Worm (Caenorhabditis elegans): ENCODE measurements around the gene F33G12.6.
A peak's percentile ranks its signal among the peaks of the same experiment; 100 is the strongest.

The F33G12.6 gene

DNA sequence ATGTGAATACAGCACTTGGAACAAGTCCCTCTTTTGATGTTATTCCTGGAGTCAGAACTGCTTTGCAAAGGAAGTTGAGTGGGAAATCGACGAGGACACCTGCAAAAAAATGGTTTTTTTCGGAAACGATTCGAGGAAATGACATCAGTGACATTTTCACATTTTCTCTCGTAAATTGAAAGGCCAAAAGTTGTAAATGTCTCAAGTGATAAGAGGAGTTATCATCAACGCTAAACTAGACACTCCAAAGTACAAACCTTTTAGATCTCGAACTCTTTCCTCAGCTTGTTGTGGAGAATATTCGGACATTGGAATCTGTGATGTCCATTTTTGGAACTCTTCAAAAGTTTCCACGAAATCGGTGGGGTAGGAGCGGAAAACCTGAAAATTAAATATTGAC is 34.5 kb downstream of the F33G12.6 start:
- TF ChIP-seq elt-2 (tag; optimal IDR thresholded peaks at IDR 0.05) (peak; percentile 79), elt-3 (tag; optimal IDR thresholded peaks at IDR 0.05) (no peak)

DNA sequence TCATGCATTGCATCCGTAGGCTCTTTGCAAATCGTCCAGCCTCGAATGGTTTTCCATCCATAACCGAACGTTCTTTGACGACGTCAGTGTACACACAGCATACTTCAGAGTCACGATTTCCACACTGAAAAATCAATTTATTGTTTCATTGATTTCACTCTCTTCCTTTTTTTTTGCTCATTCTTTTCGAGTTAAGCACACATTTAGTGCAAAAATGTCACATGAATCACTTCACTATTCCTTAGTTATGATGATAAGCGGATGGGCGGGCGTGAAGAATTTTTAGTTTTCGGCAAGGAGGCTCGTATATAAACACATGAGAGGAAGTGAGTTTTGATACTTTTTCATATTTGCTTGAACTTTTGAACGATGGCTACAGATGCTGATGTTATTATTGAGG is 35.7 kb downstream of the F33G12.6 start, which contains the start of gene txt-9:
Gene txt-9 (plus strand): TSS at position 336 of the 400 bp plus-strand sequence.
- TF ChIP-seq ztf-11 (tag; optimal IDR thresholded peaks at IDR 0.05) (no peak), elt-2 (tag; optimal IDR thresholded peaks at IDR 0.05) (peak; percentile 73)

DNA sequence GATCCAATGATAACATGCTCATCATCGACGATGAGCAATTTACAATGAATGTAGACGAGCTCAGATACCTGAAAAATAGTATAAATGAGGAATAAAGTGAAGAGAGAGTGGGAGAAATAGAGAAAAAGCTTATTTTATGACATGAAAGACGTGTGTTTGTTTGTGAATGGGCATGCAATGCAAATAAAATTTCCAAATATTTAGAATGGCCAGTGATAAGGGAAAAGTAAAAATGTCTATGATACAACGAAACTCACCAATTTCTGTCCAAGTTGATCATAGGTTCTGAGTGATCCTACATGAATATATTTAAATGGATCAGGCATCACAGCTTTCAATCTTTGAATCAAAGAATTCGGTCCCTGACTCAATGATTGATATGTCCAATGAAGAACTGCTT is 36.4 kb downstream of the F33G12.6 start:
- no peak for TF ChIP-seq fkh-2 (tag; optimal IDR thresholded peaks at IDR 0.05)
- TF ChIP-seq nhr-11 (tag; optimal IDR thresholded peaks at IDR 0.05), result no peak
- TF ChIP-seq pqm-1 (tag; optimal IDR thresholded peaks at IDR 0.05), result peak; percentile 13
- TF ChIP-seq ceh-16 (tag; optimal IDR thresholded peaks at IDR 0.05), result no peak
- peak; percentile 52 for TF ChIP-seq pha-4 (tag; optimal IDR thresholded peaks at IDR 0.05)
- TF ChIP-seq eor-1 (tag; optimal IDR thresholded peaks at IDR 0.05), result no peak
- no peak for TF ChIP-seq snpc-4 (tag; optimal IDR thresholded peaks at IDR 0.05)
- TF ChIP-seq ceh-82 (tag; optimal IDR thresholded peaks at IDR 0.05), result no peak
- TF ChIP-seq egl-5 (tag; optimal IDR thresholded peaks at IDR 0.05), result no peak
- TF ChIP-seq mml-1 (tag; optimal IDR thresholded peaks at IDR 0.05), result no peak
- TF ChIP-seq hmg-11 (tag; optimal IDR thresholded peaks at IDR 0.05), result no peak
- TF ChIP-seq lin-39 (tag; optimal IDR thresholded peaks at IDR 0.05), result no peak
- no peak for TF ChIP-seq ztf-4 (tag; optimal IDR thresholded peaks at IDR 0.05)
- TF ChIP-seq aly-2 (tag; optimal IDR thresholded peaks at IDR 0.05), result no peak
- no peak for TF ChIP-seq lsy-12 (tag; optimal IDR thresholded peaks at IDR 0.05)
- no peak for TF ChIP-seq nfya-1 (tag; optimal IDR thresholded peaks at IDR 0.05; ENCODE audit: insufficient read depth)
- TF ChIP-seq nhr-23 (tag; optimal IDR thresholded peaks at IDR 0.05), result no peak
- TF ChIP-seq tbx-2 (tag; optimal IDR thresholded peaks at IDR 0.05), result no peak
- TF ChIP-seq elt-2 (tag; optimal IDR thresholded peaks at IDR 0.05), result peak; percentile 88

DNA sequence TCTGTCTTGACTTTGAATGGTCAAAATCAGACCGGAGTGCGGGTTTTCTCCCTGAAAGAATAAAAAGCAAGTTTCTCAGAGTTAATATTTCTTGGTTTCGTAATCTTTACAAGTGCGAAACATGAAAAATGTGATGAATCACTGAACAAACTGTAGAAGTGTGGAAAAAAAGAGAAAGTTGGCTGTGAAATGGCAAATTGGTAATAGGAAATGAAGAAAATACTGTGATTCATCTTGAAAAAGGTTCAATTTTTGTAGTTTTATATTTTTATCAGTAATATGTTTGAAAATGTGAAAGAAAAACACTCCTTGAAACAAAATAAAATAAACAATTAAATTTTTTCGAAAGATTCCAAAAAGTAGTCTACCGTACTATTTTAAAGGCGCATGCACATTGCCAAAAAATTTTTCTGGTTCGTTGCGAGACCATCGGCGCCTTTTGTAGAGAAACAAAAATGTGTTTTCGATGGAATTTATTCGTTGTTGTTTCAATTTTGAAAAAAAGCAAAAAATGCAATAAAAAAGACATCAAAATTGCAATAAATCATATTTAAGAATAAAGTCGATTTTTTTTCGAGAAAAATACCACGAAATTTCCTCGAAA is 42.0 kb downstream of the F33G12.6 start, which contains the start of gene pld-1:
Gene pld-1 (minus strand): TSS at position 51 of the 604 bp plus-strand sequence.
- TF ChIP-seq ceh-28 (tag; optimal IDR thresholded peaks at IDR 0.05) (no peak), lin-15B (tag; optimal IDR thresholded peaks at IDR 0.05) (no peak), fos-1 (tag; optimal IDR thresholded peaks at IDR 0.05) (no peak), eor-1 (tag; optimal IDR thresholded peaks at IDR 0.05) (no peak), egl-5 (tag; optimal IDR thresholded peaks at IDR 0.05) (no peak), nhr-43 (tag; optimal IDR thresholded peaks at IDR 0.05; ENCODE audit: poor library complexity, severe bottlenecking) (no peak), ztf-4 (tag; optimal IDR thresholded peaks at IDR 0.05) (no peak), hmg-11 (tag; optimal IDR thresholded peaks at IDR 0.05) (no peak), nhr-76 (tag; optimal IDR thresholded peaks at IDR 0.05) (no peak), aly-2 (tag; optimal IDR thresholded peaks at IDR 0.05) (no peak), ama-1 (optimal IDR thresholded peaks at IDR 0.05) (no peak), elt-1 (tag; optimal IDR thresholded peaks at IDR 0.05) (no peak), sea-2 (GFP tag; optimal IDR thresholded peaks at IDR 0.05) (no peak), pha-4 (tag; optimal IDR thresholded peaks at IDR 0.05) (no peak), lin-39 (tag; optimal IDR thresholded peaks at IDR 0.05) (no peak), elt-3 (tag; optimal IDR thresholded peaks at IDR 0.05) (no peak), jun-1 (tag; optimal IDR thresholded peaks at IDR 0.05) (no peak), snpc-4 (tag; optimal IDR thresholded peaks at IDR 0.05) (no peak), nhr-11 (tag; optimal IDR thresholded peaks at IDR 0.05) (no peak), ZK546.5 (tag; optimal IDR thresholded peaks at IDR 0.05) (no peak)

DNA sequence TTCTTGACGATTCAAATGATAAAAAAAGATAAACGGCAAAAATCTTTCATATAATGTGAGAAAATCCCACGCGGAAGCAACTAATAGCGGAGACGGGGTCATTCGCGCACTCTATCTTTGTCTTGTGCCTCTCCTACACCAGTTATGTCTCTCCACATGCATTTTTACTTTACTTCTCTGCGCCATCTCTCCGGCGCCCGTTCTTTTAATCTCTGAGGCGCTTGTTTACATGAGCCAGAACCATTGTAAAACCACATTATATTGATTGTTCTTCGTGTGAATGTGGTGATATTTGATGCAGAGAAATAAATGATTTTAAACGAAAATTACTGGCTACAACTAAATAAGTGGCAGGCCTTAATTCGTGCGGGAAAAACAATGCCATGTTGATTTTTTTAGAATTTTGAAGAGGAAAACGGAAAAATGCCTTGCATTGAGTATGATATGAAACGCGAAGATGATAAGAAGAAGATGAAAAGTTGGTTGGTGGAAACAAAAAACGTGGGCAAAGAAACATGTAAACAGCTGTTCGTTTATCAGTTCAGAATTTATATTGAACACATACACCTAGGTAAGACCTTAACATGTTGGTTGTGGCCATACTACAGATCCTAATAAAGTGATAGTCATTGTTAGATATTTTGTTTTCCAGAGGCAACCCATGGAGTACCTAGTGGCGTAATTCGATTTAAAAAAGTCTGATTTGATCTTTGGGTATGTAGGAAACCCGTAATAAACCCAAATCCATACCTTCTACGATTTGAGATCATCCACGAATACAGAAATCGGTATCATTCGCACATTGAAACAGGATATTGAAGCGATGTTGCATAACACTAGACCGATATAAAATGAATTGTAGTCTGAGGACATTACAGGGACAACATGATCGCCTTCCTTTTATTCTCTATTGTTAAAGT is 42.9 kb downstream of the F33G12.6 start, which contains the start of gene C04G6.2:
Gene C04G6.2 (plus strand): TSS at position 870 of the 920 bp plus-strand sequence.
- no peak for TF ChIP-seq ceh-82 (tag; optimal IDR thresholded peaks at IDR 0.05)
- TF ChIP-seq nhr-11 (tag; optimal IDR thresholded peaks at IDR 0.05), result no peak
- TF ChIP-seq pqm-1 (tag; optimal IDR thresholded peaks at IDR 0.05), result peak; percentile 59
- TF ChIP-seq nhr-25 (tag; optimal IDR thresholded peaks at IDR 0.05), result peak; percentile 52
- TF ChIP-seq unc-62 (GFP tag; optimal IDR thresholded peaks at IDR 0.05), result no peak
- TF ChIP-seq elt-3 (tag; optimal IDR thresholded peaks at IDR 0.05), result no peak
- peak; percentile 51 for TF ChIP-seq nhr-43 (tag; optimal IDR thresholded peaks at IDR 0.05; ENCODE audit: poor library complexity, severe bottlenecking)
- TF ChIP-seq ceh-16 (tag; optimal IDR thresholded peaks at IDR 0.05), result no peak
- TF ChIP-seq jun-1 (tag; optimal IDR thresholded peaks at IDR 0.05), result no peak
- peak; percentile 95 for TF ChIP-seq elt-2 (tag; optimal IDR thresholded peaks at IDR 0.05)
- TF ChIP-seq skn-1 (tag; optimal IDR thresholded peaks at IDR 0.05), result no peak
- no peak for TF ChIP-seq fos-1 (tag; optimal IDR thresholded peaks at IDR 0.05)
- TF ChIP-seq fkh-2 (tag; optimal IDR thresholded peaks at IDR 0.05), result peak; percentile 97
- peak; percentile 61 for TF ChIP-seq lin-39 (tag; optimal IDR thresholded peaks at IDR 0.05)
- no peak for TF ChIP-seq sea-2 (GFP tag; optimal IDR thresholded peaks at IDR 0.05)
- peak; percentile 39 for TF ChIP-seq ceh-28 (tag; optimal IDR thresholded peaks at IDR 0.05)
- TF ChIP-seq unc-39 (tag; optimal IDR thresholded peaks at IDR 0.05), result no peak
- TF ChIP-seq ceh-9 (tag; optimal IDR thresholded peaks at IDR 0.05), result no peak
- peak; percentile 73 for TF ChIP-seq snpc-4 (tag; optimal IDR thresholded peaks at IDR 0.05)
- no peak for TF ChIP-seq ztf-4 (tag; optimal IDR thresholded peaks at IDR 0.05)
- no peak for TF ChIP-seq aly-2 (tag; optimal IDR thresholded peaks at IDR 0.05)
- TF ChIP-seq nhr-23 (tag; optimal IDR thresholded peaks at IDR 0.05), result peak; percentile 72
- peak; percentile 98 for TF ChIP-seq pha-4 (tag; optimal IDR thresholded peaks at IDR 0.05)
- TF ChIP-seq nhr-12 (tag; optimal IDR thresholded peaks at IDR 0.05), result no peak
- peak; percentile 87 for TF ChIP-seq egl-5 (tag; optimal IDR thresholded peaks at IDR 0.05)
- no peak for TF ChIP-seq nhr-67 (tag; optimal IDR thresholded peaks at IDR 0.05)
- TF ChIP-seq nfya-1 (tag; optimal IDR thresholded peaks at IDR 0.05; ENCODE audit: insufficient read depth), result peak; percentile 77
- TF ChIP-seq ama-1 (optimal IDR thresholded peaks at IDR 0.05), result no peak

Data from whole organism, L3 larva.